Fruit fly (Drosophila melanogaster) whole organism: ENCODE data around the gene CG14694.

Experiments used
- CG8478 ChIP-seq: fragments of >200 bp; optimal IDR thresholded peaks from 2 replicates; lab custom pipeline; 2018; ENCODE audit warnings: inconsistent platforms
- Dll ChIP-seq: fragments of >200 bp; optimal IDR thresholded peaks from 2 replicates; lab custom pipeline; 2017
- EcR ChIP-seq, 2 experiments: fragments of >200 bp; optimal IDR thresholded peaks; 2 replicates each; lab custom pipeline; 2017; ENCODE audit warnings: missing biosample characterization in 2 of 2, missing genetic modification characterization in 2 of 2, missing genetic modification reagents in 2 of 2
- pan ChIP-seq: fragments of >200 bp; optimal IDR thresholded peaks from 2 replicates; lab custom pipeline; 2017
- psq ChIP-seq: fragments of >200 bp; optimal IDR thresholded peaks from 2 replicates; lab custom pipeline; 2017

- TF ChIP-seq psq (lab: Kevin White, UChicago) (no peak), Dll (peak; percentile 87), pan (lab: Kevin White, UChicago) (no peak), CG8478 (no peak), EcR (GFP tag; optimal IDR thresholded peaks at IDR 0.05; lab: Kevin White, UChicago) (no peak)
Measured at dm6 chr3R:10886462-10887315, 27.1 kb upstream of the CG14694 start.
